Worm (Caenorhabditis elegans) whole organism, L1 larva: ENCODE data around the gene F40F9.3.
A peak's percentile ranks its signal among the peaks of the same experiment; 100 is the strongest.

Source experiments
- isw-1 ChIP-seq: fragments of 200-800 bp; sonication (Bioruptor generic); IDR thresholded peaks from 2 replicates; pipeline ENCODE4 v1.3.6; 2022; ENCODE audit warnings: missing genetic modification characterization, missing compliant biosample characterization
- lsy-2 ChIP-seq, 2 experiments: fragments of 150-350 bp; optimal IDR thresholded peaks; 2 replicates each; lab custom pipeline; 2014; ENCODE audit warnings: missing biosample characterization in 2 of 2, missing genetic modification characterization in 2 of 2
- nhr-28 ChIP-seq: fragments of 150-350 bp; optimal IDR thresholded peaks from 2 replicates; lab custom pipeline; 2014; ENCODE audit warnings: missing biosample characterization, missing genetic modification characterization
- ztf-11 ChIP-seq, 2 experiments: sonication (generic microtip); optimal IDR thresholded peaks; 2 replicates each; lab custom pipeline; 2016 to 2017; ENCODE audit warnings: missing genetic modification characterization in 2 of 2, missing biosample characterization in 1 of 2, missing compliant biosample characterization in 1 of 2

ce11 chrV:9690728-9691127 is 24.3 kb upstream of the F40F9.3 start:
- TF ChIP-seq nhr-28 (tag; lab: Kevin White, UChicago) (no peak), isw-1 (GFP tag; lab: Robert Waterston, UW) (no peak), ztf-11 (tag; optimal IDR thresholded peaks at IDR 0.05; lab: Kevin White, UChicago) (no peak), lsy-2 (tag; optimal IDR thresholded peaks at IDR 0.05; lab: Kevin White, UChicago) (peak; percentile 73 to 94)
